Fruit fly (Drosophila melanogaster): ENCODE results near the gene stx.

The stx gene

DNA sequence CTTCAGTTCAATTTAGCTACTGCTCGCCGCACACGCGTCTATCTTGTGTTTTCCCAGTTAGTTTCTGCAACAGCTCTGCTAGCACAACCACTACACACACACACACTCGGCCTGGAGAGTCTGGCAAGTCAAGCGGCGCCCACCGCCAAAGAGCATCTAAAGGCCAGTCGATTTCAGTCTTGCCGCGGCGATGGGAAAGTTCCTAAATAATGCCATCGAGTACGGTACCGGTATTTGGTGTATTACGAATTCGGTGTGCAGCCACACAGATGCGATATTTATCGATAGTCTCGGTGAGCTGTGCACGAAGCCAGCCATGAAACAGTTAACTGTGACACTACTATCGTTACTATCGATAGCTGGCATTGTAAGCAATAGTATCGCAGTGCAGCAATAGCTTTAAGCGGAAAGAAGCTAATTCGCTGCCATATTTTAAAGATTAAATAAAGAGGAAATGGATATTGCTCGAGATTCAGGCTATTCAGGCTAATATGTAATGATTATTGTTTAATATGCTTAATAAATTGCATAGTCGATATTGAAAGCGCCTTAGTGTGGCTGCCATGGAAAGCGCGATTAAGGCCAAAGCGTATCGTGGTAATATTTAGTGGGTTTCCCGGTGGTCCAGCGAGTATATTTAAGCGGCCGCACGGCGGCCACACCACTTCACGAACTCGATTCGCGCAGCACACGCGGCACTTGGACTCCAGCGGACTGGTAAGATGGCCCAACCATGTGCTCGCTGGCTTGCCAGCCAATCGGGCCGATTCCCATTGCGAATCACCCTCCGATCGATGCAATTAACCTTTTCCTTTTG lies at the start of gene stx:
TSS of gene stx (minus strand) at position 171 of the 817 bp plus-strand sequence.
- TF ChIP-seq Eip93F (GFP tag; optimal IDR thresholded peaks at IDR 0.05): no peak
- TF ChIP-seq salr (GFP tag; optimal IDR thresholded peaks at IDR 0.05): no peak
- TF ChIP-seq CG31627 (GFP tag; optimal IDR thresholded peaks at IDR 0.05): no peak
- TF ChIP-seq CG6163 (GFP tag; IDR thresholded peaks at IDR 0.05): peak; percentile 55
- TF ChIP-seq fkh (GFP tag; optimal IDR thresholded peaks at IDR 0.05): peak; percentile 3
- no peak for TF ChIP-seq net (GFP tag; optimal IDR thresholded peaks at IDR 0.05)
- TF ChIP-seq Hr38 (GFP tag; optimal IDR thresholded peaks at IDR 0.05): no peak
- peak; percentile 65; the same call in 2 of the 3 replicates for TF ChIP-seq eg (GFP tag; IDR thresholded peaks at IDR 0.05)
- no peak for TF ChIP-seq CG11902 (GFP tag; optimal IDR thresholded peaks at IDR 0.05)
- TF ChIP-seq CG6276 (GFP tag; optimal IDR thresholded peaks at IDR 0.05): no peak
- TF ChIP-seq Ets21C (GFP tag; optimal IDR thresholded peaks at IDR 0.05): no peak
- no peak for TF ChIP-seq acj6 (GFP tag; optimal IDR thresholded peaks at IDR 0.05)
- TF ChIP-seq Gug (GFP tag; IDR thresholded peaks at IDR 0.05): no peak
- TF ChIP-seq dsx (GFP tag; optimal IDR thresholded peaks at IDR 0.05; ENCODE audit: poor library complexity, severe bottlenecking): no peak
- no peak for TF ChIP-seq CG3032 (tag; optimal IDR thresholded peaks at IDR 0.05)
- TF ChIP-seq Met (GFP tag; optimal IDR thresholded peaks at IDR 0.05): no peak
- TF ChIP-seq Blimp-1 (GFP tag; optimal IDR thresholded peaks at IDR 0.05): no peak
- TF ChIP-seq CG10631 (GFP tag; optimal IDR thresholded peaks at IDR 0.05): no peak
- TF ChIP-seq lz (GFP tag; optimal IDR thresholded peaks at IDR 0.05): no peak
- TF ChIP-seq CG6808 (GFP tag; optimal IDR thresholded peaks at IDR 0.05): no peak
- TF ChIP-seq CG15336 (GFP tag; IDR thresholded peaks at IDR 0.05): peak; percentile 45; the same call in 1 of the 2 replicates
- TF ChIP-seq esn (GFP tag; optimal IDR thresholded peaks at IDR 0.05): peak; percentile 28
- peak; percentile 31 for TF ChIP-seq CG16779 (tag; optimal IDR thresholded peaks at IDR 0.05)
- TF ChIP-seq CG11762 (GFP tag; optimal IDR thresholded peaks at IDR 0.05; ENCODE audit: insufficient read depth): no peak
- no peak for TF ChIP-seq CG8319 (GFP tag; optimal IDR thresholded peaks at IDR 0.05)
- peak in 1 of 2 experiments; percentile 31 for TF ChIP-seq ss (GFP tag; optimal IDR thresholded peaks at IDR 0.05)
- TF ChIP-seq cyc (GFP tag; optimal IDR thresholded peaks at IDR 0.05): no peak
- TF ChIP-seq CG8119 (GFP tag; IDR thresholded peaks at IDR 0.05): 0 out of 3 replicates have a peak, but pooled peaks have one; percentile 13
- no peak for TF ChIP-seq fd85E (GFP tag; optimal IDR thresholded peaks at IDR 0.05)
- TF ChIP-seq Smox (GFP tag; optimal IDR thresholded peaks at IDR 0.05): no peak
- no peak for TF ChIP-seq achi (GFP tag; optimal IDR thresholded peaks at IDR 0.05)
- no peak for TF ChIP-seq pdm3 (GFP tag; optimal IDR thresholded peaks at IDR 0.05)
- peak; percentile 5 for TF ChIP-seq CG7368 (GFP tag; optimal IDR thresholded peaks at IDR 0.05)
- no peak for TF ChIP-seq Hr4 (GFP tag; optimal IDR thresholded peaks at IDR 0.05)
- no peak for TF ChIP-seq OdsH (GFP tag; optimal IDR thresholded peaks at IDR 0.05)
- TF ChIP-seq Eip75B (GFP tag; optimal IDR thresholded peaks at IDR 0.05): no peak
- TF ChIP-seq Ets96B (tag; optimal IDR thresholded peaks at IDR 0.05): no peak
- no peak for TF ChIP-seq CG8632 (GFP tag; optimal IDR thresholded peaks at IDR 0.05)
- peak; percentile 30 for TF ChIP-seq Sox14 (GFP tag; optimal IDR thresholded peaks at IDR 0.05)
- TF ChIP-seq vri (GFP tag; optimal IDR thresholded peaks at IDR 0.05): peak; percentile 72
- no peak for TF ChIP-seq CG34406 (GFP tag; optimal IDR thresholded peaks at IDR 0.05)
- TF ChIP-seq fd59A (GFP tag; optimal IDR thresholded peaks at IDR 0.05): no peak
- peak; percentile 14 for TF ChIP-seq CG1621 (tag; optimal IDR thresholded peaks at IDR 0.05)
- no peak for TF ChIP-seq CG6792 (GFP tag; optimal IDR thresholded peaks at IDR 0.05)
- TF ChIP-seq Hr39 (GFP tag; optimal IDR thresholded peaks at IDR 0.05): no peak
- TF ChIP-seq dac (GFP tag; optimal IDR thresholded peaks at IDR 0.05): no peak
- peak; percentile 65 for TF ChIP-seq CG6854 (GFP tag; optimal IDR thresholded peaks at IDR 0.05)
- TF ChIP-seq topi (GFP tag; optimal IDR thresholded peaks at IDR 0.05): no peak
- TF ChIP-seq svp (GFP tag): peak; percentile 95
- TF ChIP-seq Sox102F (GFP tag; optimal IDR thresholded peaks at IDR 0.05): no peak
- peak; percentile 52 for TF ChIP-seq CG3919 (GFP tag; optimal IDR thresholded peaks at IDR 0.05)
